Fruit fly (Drosophila melanogaster): Measurements from ENCODE around the gene CG10584.

dm6 chr3L:21043894-21044682 lies 12.9 kb upstream of the CG10584 start:
- peak; percentile 51 for TF ChIP-seq CG10669 (GFP tag; optimal IDR thresholded peaks at IDR 0.05)
- TF ChIP-seq net (GFP tag; optimal IDR thresholded peaks at IDR 0.05), result peak; percentile 16
- TF ChIP-seq svp (GFP tag), result peak; percentile 61
- no peak for TF ChIP-seq CG8632 (GFP tag; optimal IDR thresholded peaks at IDR 0.05)
- peak; percentile 8 for TF ChIP-seq topi (GFP tag; optimal IDR thresholded peaks at IDR 0.05)
- peak; percentile 4 for TF ChIP-seq CG11762 (GFP tag; optimal IDR thresholded peaks at IDR 0.05; ENCODE audit: insufficient read depth)
- peak; percentile 48 for TF ChIP-seq spab (GFP tag; optimal IDR thresholded peaks at IDR 0.05)
- no peak for TF ChIP-seq CG34406 (GFP tag; optimal IDR thresholded peaks at IDR 0.05)
- TF ChIP-seq Gug (GFP tag; IDR thresholded peaks at IDR 0.05), result no peak
- TF ChIP-seq CG3032 (tag; optimal IDR thresholded peaks at IDR 0.05), result peak; percentile 66
- TF ChIP-seq esn (GFP tag; optimal IDR thresholded peaks at IDR 0.05), result peak; percentile 20
- TF ChIP-seq dac (GFP tag; optimal IDR thresholded peaks at IDR 0.05), result peak; percentile 8
- TF ChIP-seq CG16779 (tag; optimal IDR thresholded peaks at IDR 0.05), result no peak
